Fruit fly (Drosophila melanogaster): Measurements from ENCODE around the gene Saf6.
A peak's percentile ranks its signal among the peaks of the same experiment; 100 is the strongest.

The Saf6 gene

dm6 chr2L:825768-826263, 10.1 kb upstream of the Saf6 start, which contains the start of the genes CG3862 and dock (continued):
- TF ChIP-seq CG6765 (GFP tag; optimal IDR thresholded peaks at IDR 0.05) (peak; percentile 54), Doc3 (GFP tag; IDR thresholded peaks at IDR 0.05; ENCODE audit: partially characterized antibody) (peak; percentile 84), zfh2 (GFP tag; optimal IDR thresholded peaks at IDR 0.05) (peak; percentile 77), dan (GFP tag; IDR thresholded peaks at IDR 0.05) (no peak), CG3163 (GFP tag; optimal IDR thresholded peaks at IDR 0.05) (peak; percentile 66), abd-A (tag; optimal IDR thresholded peaks at IDR 0.05) (no peak), CG10543 (GFP tag; optimal IDR thresholded peaks at IDR 0.05) (peak; percentile 66), Dp (GFP tag; optimal IDR thresholded peaks at IDR 0.05) (peak; percentile 74), Tbp (GFP tag; optimal IDR thresholded peaks at IDR 0.05) (peak; percentile 7), Fer1 (GFP tag; optimal IDR thresholded peaks at IDR 0.05) (peak; percentile 67), CG15269 (tag; optimal IDR thresholded peaks at IDR 0.05) (peak; percentile 39), otp (GFP tag; IDR thresholded peaks at IDR 0.05) (no peak), Ravus (GFP tag; IDR thresholded peaks at IDR 0.05) (no peak), NK7.1 (GFP tag; optimal IDR thresholded peaks at IDR 0.05) (peak; percentile 58), pnt (GFP tag; optimal IDR thresholded peaks at IDR 0.05) (peak; percentile 39), lbe (GFP tag; optimal IDR thresholded peaks at IDR 0.05) (no peak), lola (GFP tag; optimal IDR thresholded peaks at IDR 0.05) (peak in 1 of 3 experiments; percentile 1), CG6854 (GFP tag; optimal IDR thresholded peaks at IDR 0.05) (no peak), CG4617 (GFP tag; optimal IDR thresholded peaks at IDR 0.05; ENCODE audit: borderline replicate concordance) (peak; percentile 90), nom (GFP tag; optimal IDR thresholded peaks at IDR 0.05) (peak; percentile 68), CG7839 (tag; optimal IDR thresholded peaks at IDR 0.05) (peak; percentile 38), lov (optimal IDR thresholded peaks at IDR 0.05) (no peak), lov (GFP tag; IDR thresholded peaks at IDR 0.05) (0 out of 3 replicates have a peak, but pooled peaks have one; percentile 41), CG14050 (GFP tag; IDR thresholded peaks at IDR 0.05) (no peak), CG8765 (GFP tag; IDR thresholded peaks at IDR 0.05) (0 out of 2 replicates have a peak, but pooled peaks have one; percentile 41), ken (GFP tag; IDR thresholded peaks at IDR 0.05) (0 out of 3 replicates have a peak, but pooled peaks have one; percentile 20), Mes4 (GFP tag; optimal IDR thresholded peaks at IDR 0.05) (peak; percentile 8), CG18599 (GFP tag; optimal IDR thresholded peaks at IDR 0.05) (peak; percentile 45), MTF-1 (GFP tag; optimal IDR thresholded peaks at IDR 0.05; ENCODE audit: borderline replicate concordance) (peak; percentile 29), NC2β (GFP tag; optimal IDR thresholded peaks at IDR 0.05) (no peak), Ets97D (GFP tag; optimal IDR thresholded peaks at IDR 0.05) (peak; percentile 85), danr (GFP tag; IDR thresholded peaks at IDR 0.05) (no peak), ATbp (GFP tag; optimal IDR thresholded peaks at IDR 0.05) (no peak), dimm (GFP tag; IDR thresholded peaks at IDR 0.05) (no peak), Hsf (GFP tag; optimal IDR thresholded peaks at IDR 0.05) (peak; percentile 51), CG17328 (GFP tag; IDR thresholded peaks at IDR 0.05) (0 out of 2 replicates have a peak, but pooled peaks have one; percentile 4), bbx (GFP tag; IDR thresholded peaks at IDR 0.05; ENCODE audit: partially characterized antibody) (peak; percentile 99), zfh1 (GFP tag; IDR thresholded peaks at IDR 0.05) (peak; percentile 61; the same call in 1 of the 3 replicates), Awh (GFP tag; IDR thresholded peaks at IDR 0.05) (no peak), CG30403 (GFP tag; optimal IDR thresholded peaks at IDR 0.05) (peak; percentile 41), kay (GFP tag; optimal IDR thresholded peaks at IDR 0.05) (peak; percentile 46), Xrp1 (GFP tag; IDR thresholded peaks at IDR 0.05) (peak; percentile 45; the same call in 1 of the 2 replicates), luna (GFP tag; optimal IDR thresholded peaks at IDR 0.05) (no peak), esg (GFP tag; conservative IDR thresholded peaks at IDR 0.05) (no peak), CG2678 (tag; optimal IDR thresholded peaks at IDR 0.05) (peak; percentile 53), CG8281 (tag; optimal IDR thresholded peaks at IDR 0.05) (no peak), CG6254 (GFP tag; optimal IDR thresholded peaks at IDR 0.05) (no peak), Asciz (GFP tag; optimal IDR thresholded peaks at IDR 0.05) (no peak), trh (GFP tag; optimal IDR thresholded peaks at IDR 0.05) (no peak), onecut (GFP tag; IDR thresholded peaks at IDR 0.05) (peak; percentile 44)
